Worm (Caenorhabditis elegans) whole organism, midembryonic: ENCODE results near the gene gyg-1.

Experiments
- cog-1 ChIP-seq: sonication (generic microtip); optimal IDR thresholded peaks from 2 replicates; lab custom pipeline; 2016; ENCODE audit warnings: missing genetic modification characterization, missing compliant biosample characterization
- flt-1 ChIP-seq: fragments of 200-800 bp; sonication (Bioruptor generic); IDR thresholded peaks from 2 replicates; pipeline ENCODE4 v1.3.6; 2022; ENCODE audit warnings: missing genetic modification characterization, missing compliant biosample characterization
- med-1 ChIP-seq: sonication (generic microtip); optimal IDR thresholded peaks from 2 replicates; lab custom pipeline; 2017; ENCODE audit warnings: missing genetic modification characterization, mild to moderate bottlenecking, missing compliant biosample characterization, antibody characterized with exemption, missing genetic modification reagents; ENCODE audit not compliant: insufficient read depth
- ref-1 ChIP-seq: fragments of 200-800 bp; sonication (Bioruptor generic); conservative IDR thresholded peaks from 2 replicates; pipeline ENCODE4 v1.3.6; 2022; ENCODE audit warnings: missing genetic modification reagents, missing genetic modification characterization, missing compliant biosample characterization
- tab-1 ChIP-seq: fragments of 200-800 bp; sonication (Bioruptor generic); IDR thresholded peaks from 2 replicates; pipeline ENCODE4 v1.3.6; 2022; ENCODE audit warnings: missing genetic modification characterization, missing compliant biosample characterization
- ztf-23 ChIP-seq: fragments of 200-800 bp; sonication (Bioruptor generic); IDR thresholded peaks from 2 replicates; pipeline ENCODE4 v1.3.6; 2022; ENCODE audit warnings: missing genetic modification reagents, missing genetic modification characterization, missing compliant biosample characterization

- TF ChIP-seq flt-1 (GFP tag; lab: Robert Waterston, UW), result no peak
- TF ChIP-seq ref-1, result no peak
- no peak for TF ChIP-seq ztf-23 (GFP tag; lab: Robert Waterston, UW)
- TF ChIP-seq med-1 (GFP tag; lab: Kevin White, UChicago), result no peak
- no peak for TF ChIP-seq cog-1 (tag; lab: Kevin White, UChicago)
- no peak for TF ChIP-seq tab-1 (GFP tag; lab: Robert Waterston, UW)
Measured at ce11 chrX:3555930-3556329, 18.5 kb downstream of the gyg-1 start.
